Fruit fly (Drosophila melanogaster): Measurements from ENCODE around the gene mld.

mld gene

DNA sequence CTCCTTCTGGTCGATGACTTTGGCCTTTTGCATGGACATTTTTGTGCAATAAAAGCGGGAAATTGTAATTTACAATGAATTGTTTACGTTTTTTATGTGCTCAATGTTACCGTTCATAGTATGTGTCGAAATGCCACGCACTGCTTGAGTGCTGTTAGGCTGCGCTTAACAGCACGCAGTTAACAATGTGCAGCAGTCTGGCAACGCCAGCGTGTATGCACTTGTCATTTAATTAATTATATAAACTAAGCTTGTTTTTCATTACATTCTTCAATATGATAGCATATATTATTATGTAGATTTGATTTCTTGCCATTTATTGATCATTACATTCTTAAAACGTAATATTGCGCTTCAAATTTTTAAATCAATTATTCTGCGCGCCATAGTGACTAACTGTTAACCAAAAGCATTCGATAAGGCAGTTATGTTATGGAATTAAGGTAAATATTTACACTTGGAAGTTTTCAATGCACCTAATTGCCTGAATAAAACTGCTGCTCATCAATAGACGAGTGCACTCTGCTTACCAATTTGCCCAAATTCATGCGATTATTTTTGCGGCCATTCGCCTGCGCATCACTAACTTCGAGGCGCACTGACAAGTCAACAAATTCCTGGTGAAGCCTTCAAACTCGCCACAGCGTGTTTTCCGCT lies at the start of gene mld, which contains the start of gene CG13625:
Gene mld (plus strand): TSS at position 612 of the 657 bp plus-strand sequence.
Gene CG13625 (minus strand): TSS at position 119 of the 657 bp plus-strand sequence.
- TF ChIP-seq h (optimal IDR thresholded peaks at IDR 0.05) (no peak), ttk (optimal IDR thresholded peaks at IDR 0.05) (no peak), Sin3A (optimal IDR thresholded peaks at IDR 0.05) (no peak), Myc (optimal IDR thresholded peaks at IDR 0.05) (no peak), psq (optimal IDR thresholded peaks at IDR 0.05) (peak; percentile 42)

DNA sequence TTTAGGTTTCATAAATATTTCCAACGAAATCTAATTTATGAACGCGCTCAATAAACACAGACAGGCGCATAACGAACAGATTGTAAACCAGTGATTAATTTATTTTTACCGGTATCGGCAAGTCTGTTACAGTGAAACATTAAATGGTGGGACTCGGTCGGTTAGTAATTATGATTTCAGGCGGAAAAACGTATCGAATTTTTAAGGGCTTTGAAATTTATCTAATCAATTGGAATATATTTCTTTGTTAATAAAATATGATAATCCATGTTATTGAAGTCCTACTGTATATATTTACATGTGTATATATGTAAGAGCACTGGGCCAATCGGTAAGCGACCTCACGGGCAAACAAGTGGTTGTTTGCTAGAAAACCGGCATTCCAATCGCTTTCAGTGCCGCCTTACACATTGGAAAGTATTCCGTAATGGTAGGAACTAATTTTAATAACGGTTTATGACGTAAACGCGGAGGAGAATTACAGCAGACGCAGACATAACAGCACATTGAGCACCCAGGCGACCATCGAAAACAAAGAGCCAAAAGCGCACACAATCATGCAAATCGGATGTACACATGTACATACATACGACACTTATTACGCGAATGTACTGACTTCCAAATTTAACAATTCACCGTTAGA lies 42.3 kb upstream of the mld start:
- no peak for TF ChIP-seq Myc (optimal IDR thresholded peaks at IDR 0.05)
- no peak for TF ChIP-seq ttk (optimal IDR thresholded peaks at IDR 0.05)
- TF ChIP-seq Sin3A (optimal IDR thresholded peaks at IDR 0.05) = no peak
- no peak for TF ChIP-seq h (optimal IDR thresholded peaks at IDR 0.05)
- TF ChIP-seq insv (optimal IDR thresholded peaks at IDR 0.05) = no peak
- TF ChIP-seq psq (optimal IDR thresholded peaks at IDR 0.05) = no peak

DNA sequence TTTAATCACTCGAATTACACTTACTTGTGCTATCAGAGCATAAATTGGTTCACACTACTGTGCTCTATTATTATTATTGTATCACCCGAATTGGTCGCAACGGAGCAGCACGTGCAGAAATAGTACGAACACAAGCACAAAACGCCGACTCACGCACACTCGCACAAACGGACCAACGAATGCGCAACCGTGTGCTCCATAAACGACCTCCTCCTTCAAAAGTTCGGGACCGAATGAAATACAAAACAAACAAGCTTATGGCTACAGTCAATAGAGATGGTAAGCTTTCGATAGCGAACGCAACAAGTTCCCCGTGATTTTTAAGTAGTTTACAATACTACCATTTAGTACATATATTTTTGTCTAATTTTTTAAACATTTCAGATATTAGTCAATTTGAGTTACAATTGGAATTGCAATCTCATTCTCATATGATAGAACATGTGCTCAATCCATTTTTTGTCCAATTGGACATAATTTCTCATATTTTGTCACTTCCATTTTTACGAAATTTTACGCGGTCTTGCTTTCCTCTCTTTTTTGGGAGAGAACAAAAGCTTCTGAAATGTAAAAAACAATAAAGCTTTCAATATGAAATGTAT lies 41.7 kb upstream of the mld start, which contains the start of gene Cftr:
Gene Cftr (minus strand): TSS at position 239 of the 602 bp plus-strand sequence.
- TF ChIP-seq Sin3A (optimal IDR thresholded peaks at IDR 0.05) = no peak
- TF ChIP-seq Myc (optimal IDR thresholded peaks at IDR 0.05) = no peak
- no peak for TF ChIP-seq h (optimal IDR thresholded peaks at IDR 0.05)
- no peak for TF ChIP-seq insv (optimal IDR thresholded peaks at IDR 0.05)
- no peak for TF ChIP-seq psq (optimal IDR thresholded peaks at IDR 0.05)
- TF ChIP-seq ttk (optimal IDR thresholded peaks at IDR 0.05) = no peak

DNA sequence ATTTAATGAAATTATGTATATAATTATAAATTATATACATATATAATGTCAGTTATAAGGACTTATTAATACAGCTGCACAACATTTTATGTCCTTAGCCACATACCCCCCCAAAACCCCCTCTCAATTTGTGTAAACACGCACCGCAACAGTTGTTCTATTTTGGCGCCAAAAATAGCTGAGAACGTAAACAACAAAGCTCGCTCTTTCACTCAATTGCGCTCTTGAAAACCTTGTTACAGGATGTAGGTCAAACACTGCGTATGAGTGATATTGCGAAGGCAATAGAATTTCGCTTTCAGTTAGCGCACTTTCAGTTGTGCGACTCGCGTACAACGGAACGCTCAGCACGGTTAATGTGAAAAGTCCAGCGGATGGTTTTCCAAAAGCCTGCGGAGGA lies 41.1 kb upstream of the mld start, which contains the start of gene Esyt2:
Gene Esyt2 (plus strand): TSS at position 332 of the 400 bp plus-strand sequence.
- TF ChIP-seq ttk (optimal IDR thresholded peaks at IDR 0.05) = no peak
- no peak for TF ChIP-seq insv (optimal IDR thresholded peaks at IDR 0.05)
- TF ChIP-seq h (optimal IDR thresholded peaks at IDR 0.05) = no peak
- no peak for TF ChIP-seq Myc (optimal IDR thresholded peaks at IDR 0.05)
- no peak for TF ChIP-seq Sin3A (optimal IDR thresholded peaks at IDR 0.05)
- no peak for TF ChIP-seq psq (optimal IDR thresholded peaks at IDR 0.05)

DNA sequence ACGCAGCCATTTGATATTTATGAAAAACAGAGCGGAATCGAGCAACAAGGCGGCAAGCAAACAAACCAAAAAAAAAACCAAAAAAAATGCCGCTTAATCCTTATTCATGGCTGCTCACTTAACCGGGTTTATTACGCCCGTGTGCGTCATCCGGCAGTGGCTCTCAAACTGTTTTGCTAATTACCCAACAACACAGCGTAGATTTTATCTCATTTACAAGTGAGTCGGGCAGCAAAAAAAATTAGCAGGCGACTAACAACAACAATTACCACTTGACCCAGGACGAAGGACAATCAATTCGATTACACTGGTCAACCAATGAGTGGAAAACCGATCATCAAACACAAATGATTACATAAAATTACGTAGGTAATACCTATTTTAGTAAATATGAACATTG lies 37.2 kb upstream of the mld start:
- TF ChIP-seq insv (optimal IDR thresholded peaks at IDR 0.05) = no peak
- TF ChIP-seq ttk (optimal IDR thresholded peaks at IDR 0.05) = no peak
- TF ChIP-seq Sin3A (optimal IDR thresholded peaks at IDR 0.05) = no peak

DNA sequence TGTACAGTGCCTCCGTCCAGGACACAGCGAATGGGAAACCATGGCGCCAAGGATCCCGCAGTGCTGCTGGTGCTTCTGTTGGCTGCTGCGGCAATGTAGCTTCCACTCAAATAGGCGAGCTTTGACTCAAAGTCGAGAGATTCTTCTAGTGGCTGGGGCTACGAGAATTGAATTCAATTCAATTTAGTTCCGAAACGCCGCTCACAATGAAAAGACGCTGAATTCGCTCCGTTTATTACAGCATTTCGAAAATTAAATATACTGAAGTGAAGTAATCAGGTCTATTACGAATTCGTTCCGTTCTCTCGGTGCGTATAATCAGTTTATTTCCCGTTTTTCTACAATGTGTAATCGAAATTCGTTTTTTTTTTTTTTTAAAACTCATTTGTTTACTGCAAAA lies 36.6 kb upstream of the mld start:
- TF ChIP-seq insv (optimal IDR thresholded peaks at IDR 0.05) (no peak), psq (optimal IDR thresholded peaks at IDR 0.05) (no peak), h (optimal IDR thresholded peaks at IDR 0.05) (no peak), Myc (optimal IDR thresholded peaks at IDR 0.05) (no peak), ttk (optimal IDR thresholded peaks at IDR 0.05) (no peak)

DNA sequence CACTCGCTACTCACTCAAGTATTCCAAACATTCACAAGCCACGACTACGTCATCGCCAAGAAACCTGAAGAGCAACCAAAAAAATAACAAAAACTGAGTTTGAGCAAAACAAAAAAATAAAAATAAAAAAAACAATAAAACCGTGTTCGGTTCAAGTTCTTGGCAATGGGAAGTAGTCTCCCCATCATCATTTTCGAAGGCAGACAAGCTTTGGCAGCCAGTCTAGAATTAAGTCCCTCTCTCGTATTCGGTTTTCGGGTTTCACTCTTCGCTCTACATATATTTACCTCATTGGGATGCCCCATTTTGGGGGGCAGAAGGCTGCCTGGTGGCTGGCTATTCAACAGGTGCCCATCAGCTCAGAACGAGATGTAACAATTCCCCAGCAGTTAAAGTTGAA lies 35.6 kb upstream of the mld start:
- TF ChIP-seq psq (optimal IDR thresholded peaks at IDR 0.05) (no peak), ttk (optimal IDR thresholded peaks at IDR 0.05) (no peak), insv (optimal IDR thresholded peaks at IDR 0.05) (no peak)

DNA sequence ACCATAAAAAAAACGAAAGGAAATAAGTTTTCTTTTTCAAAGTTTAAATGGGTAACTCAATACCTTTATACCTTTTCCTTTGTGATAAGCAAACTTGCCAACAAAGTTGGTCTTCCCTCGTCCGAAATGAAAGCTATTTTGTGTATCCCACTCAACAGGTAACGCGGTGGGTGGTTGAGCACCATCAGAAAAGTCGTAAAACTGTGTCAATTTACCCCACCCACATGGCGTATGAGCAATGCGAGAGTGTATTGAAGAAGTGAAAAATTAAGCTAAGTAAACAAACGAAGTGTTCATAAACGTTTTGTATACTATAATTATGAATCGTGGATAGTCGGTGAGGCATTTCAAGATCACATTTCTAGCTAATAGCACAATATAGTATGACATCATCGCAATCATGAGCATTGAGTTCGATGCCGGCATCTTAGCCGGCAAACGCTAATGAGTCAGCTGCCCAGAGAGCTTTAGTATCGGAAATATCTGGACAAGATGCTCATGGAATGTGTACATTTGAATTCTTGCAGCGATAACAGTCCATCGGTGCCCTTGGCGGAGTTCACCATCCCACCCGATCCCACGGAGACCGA lies 34.6 kb upstream of the mld start:
- TF ChIP-seq insv (optimal IDR thresholded peaks at IDR 0.05) (no peak), psq (optimal IDR thresholded peaks at IDR 0.05) (no peak), ttk (optimal IDR thresholded peaks at IDR 0.05) (no peak), Myc (optimal IDR thresholded peaks at IDR 0.05) (no peak), h (optimal IDR thresholded peaks at IDR 0.05) (no peak), Sin3A (optimal IDR thresholded peaks at IDR 0.05) (no peak)

DNA sequence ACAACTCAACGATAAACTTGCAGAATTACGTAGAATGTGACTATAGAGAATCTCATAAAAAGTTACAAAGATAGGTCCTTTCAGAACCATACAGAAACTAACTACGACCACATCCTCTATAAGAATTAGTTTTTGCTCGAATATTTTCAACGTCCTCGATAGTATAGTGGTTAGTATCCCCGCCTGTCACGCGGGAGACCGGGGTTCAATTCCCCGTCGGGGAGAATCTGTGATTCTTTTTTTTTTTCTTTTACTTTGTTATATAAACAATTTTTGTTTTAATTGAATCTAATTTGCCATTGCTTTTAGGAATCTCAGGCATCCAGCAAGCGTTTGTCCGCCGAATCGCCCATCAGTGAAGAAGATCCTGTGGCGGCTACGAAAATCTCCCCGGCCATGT lies 30.3 kb upstream of the mld start:
- no peak for TF ChIP-seq ttk (optimal IDR thresholded peaks at IDR 0.05)

DNA sequence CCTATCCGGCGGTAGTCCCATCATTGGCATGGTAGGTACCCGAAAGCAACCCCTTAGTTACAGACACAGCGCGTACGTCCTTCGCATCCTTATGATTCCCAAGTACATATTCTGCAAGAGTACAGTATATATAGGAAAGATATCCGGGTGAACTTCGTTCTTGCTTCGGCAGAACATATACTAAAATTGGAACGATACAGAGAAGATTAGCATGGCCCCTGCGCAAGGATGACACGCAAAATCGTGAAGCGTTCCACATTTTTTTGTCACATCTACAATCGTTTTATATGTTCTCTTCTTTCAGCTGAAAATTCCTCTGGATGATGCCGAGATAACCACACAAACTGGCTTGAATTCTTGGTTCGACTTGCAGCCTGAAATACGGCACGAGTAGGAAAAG lies 29.5 kb upstream of the mld start:
- TF ChIP-seq ttk (optimal IDR thresholded peaks at IDR 0.05) (no peak), psq (optimal IDR thresholded peaks at IDR 0.05) (no peak), Sin3A (optimal IDR thresholded peaks at IDR 0.05) (no peak), h (optimal IDR thresholded peaks at IDR 0.05) (no peak), Myc (optimal IDR thresholded peaks at IDR 0.05) (no peak), insv (optimal IDR thresholded peaks at IDR 0.05) (no peak)

DNA sequence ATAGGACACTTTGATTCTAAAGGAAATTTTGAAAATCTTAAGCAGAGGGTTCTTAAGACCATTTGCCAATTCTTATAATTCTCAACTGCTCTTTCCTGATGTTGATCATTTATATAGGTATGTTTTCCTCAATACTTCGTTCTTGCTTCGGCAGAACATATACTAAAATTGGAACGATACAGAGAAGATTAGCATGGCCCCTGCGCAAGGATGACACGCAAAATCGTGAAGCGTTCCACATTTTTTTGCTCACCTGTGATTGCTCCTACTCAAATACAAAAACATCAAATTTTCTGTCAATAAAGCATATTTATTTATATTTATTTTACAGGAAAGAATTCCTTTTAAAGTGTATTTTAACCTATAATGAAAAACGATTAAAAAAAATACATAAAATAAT lies 28.9 kb upstream of the mld start:
- no peak for TF ChIP-seq psq (optimal IDR thresholded peaks at IDR 0.05)
- TF ChIP-seq Sin3A (optimal IDR thresholded peaks at IDR 0.05) = no peak
- TF ChIP-seq h (optimal IDR thresholded peaks at IDR 0.05) = no peak
- TF ChIP-seq Myc (optimal IDR thresholded peaks at IDR 0.05) = no peak
- TF ChIP-seq insv (optimal IDR thresholded peaks at IDR 0.05) = no peak
- no peak for TF ChIP-seq ttk (optimal IDR thresholded peaks at IDR 0.05)

DNA sequence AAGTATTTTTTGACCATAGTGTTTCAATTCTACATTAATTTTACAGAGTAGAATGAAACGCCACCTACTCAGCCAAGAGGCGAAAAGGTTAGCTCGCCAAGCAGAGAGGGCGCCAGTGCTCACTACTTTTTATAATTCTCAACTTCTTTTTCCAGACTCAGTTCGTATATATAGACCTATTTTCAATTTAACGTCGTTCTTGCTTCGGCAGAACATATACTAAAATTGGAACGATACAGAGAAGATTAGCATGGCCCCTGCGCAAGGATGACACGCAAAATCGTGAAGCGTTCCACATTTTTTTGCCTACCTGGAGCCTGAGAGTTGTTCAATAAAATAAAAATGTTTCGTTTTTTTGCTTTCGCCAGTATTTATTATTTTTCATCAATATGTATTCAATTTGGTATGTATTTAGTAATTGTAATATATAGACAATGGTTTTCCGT lies 28.4 kb upstream of the mld start:
- TF ChIP-seq ttk (optimal IDR thresholded peaks at IDR 0.05) = no peak
- no peak for TF ChIP-seq h (optimal IDR thresholded peaks at IDR 0.05)
- TF ChIP-seq insv (optimal IDR thresholded peaks at IDR 0.05) = no peak
- TF ChIP-seq psq (optimal IDR thresholded peaks at IDR 0.05) = no peak
- TF ChIP-seq Sin3A (optimal IDR thresholded peaks at IDR 0.05) = no peak
- TF ChIP-seq Myc (optimal IDR thresholded peaks at IDR 0.05) = no peak
